Worm (Caenorhabditis elegans) whole organism, L4 larva: Measurements from ENCODE around the gene str-206.
A peak's percentile ranks its signal among the peaks of the same experiment; 100 is the strongest.

Source experiments
- F49E8.2 ChIP-seq: sonication (generic microtip); optimal IDR thresholded peaks from 2 replicates; lab custom pipeline; 2016; ENCODE audit warnings: missing compliant biosample characterization, mild to moderate bottlenecking, missing genetic modification characterization, borderline replicate concordance
- T20F7.1 ChIP-seq: fragments of 200-800 bp; sonication (Bioruptor generic); optimal IDR thresholded peaks from 2 replicates; lab custom pipeline; 2018; ENCODE audit warnings: mild to moderate bottlenecking, missing genetic modification characterization, missing compliant biosample characterization
- ama-1 ChIP-seq: fragments of 150-350 bp; optimal IDR thresholded peaks from 2 replicates; lab custom pipeline; 2014; ENCODE audit warnings: inconsistent platforms, mixed read lengths
- arid-1 ChIP-seq: fragments of 200-800 bp; sonication (Bioruptor generic); conservative IDR thresholded peaks from 2 replicates; pipeline ENCODE4 v1.3.6; 2022; ENCODE audit warnings: missing genetic modification reagents, missing genetic modification characterization, missing compliant biosample characterization
- ceh-32 ChIP-seq: sonication (generic microtip); optimal IDR thresholded peaks from 2 replicates; lab custom pipeline; 2016; ENCODE audit warnings: mild to moderate bottlenecking, missing genetic modification characterization, missing compliant biosample characterization; ENCODE audit not compliant: poor library complexity
- ceh-44 ChIP-seq: fragments of 200-800 bp; sonication (Bioruptor generic); IDR thresholded peaks from 2 replicates; pipeline ENCODE4 v1.3.6; 2022; ENCODE audit warnings: missing genetic modification reagents, missing genetic modification characterization, missing compliant biosample characterization
- ceh-82 ChIP-seq: sonication (generic microtip); optimal IDR thresholded peaks from 2 replicates; lab custom pipeline; 2017; ENCODE audit warnings: missing biosample characterization, missing genetic modification characterization
- cey-2 ChIP-seq: sonication (generic microtip); optimal IDR thresholded peaks from 3 replicates; lab custom pipeline; 2017; ENCODE audit warnings: missing genetic modification characterization, mild to moderate bottlenecking, missing compliant biosample characterization, antibody characterized with exemption, borderline replicate concordance; ENCODE audit not compliant: insufficient read depth
- ctbp-1 ChIP-seq: fragments of 200-800 bp; sonication (Bioruptor generic); IDR thresholded peaks from 2 replicates; pipeline ENCODE4 v1.3.6; 2022; ENCODE audit warnings: missing genetic modification reagents, missing genetic modification characterization, missing compliant biosample characterization
- daf-16 ChIP-seq, 3 experiments: sonication (generic microtip); optimal IDR thresholded peaks; 2 replicates each; lab custom pipeline; 2016 to 2017; ENCODE audit warnings: missing genetic modification characterization in 3 of 3, missing genetic modification reagents in 3 of 3, mild to moderate bottlenecking in 2 of 3, missing compliant biosample characterization in 2 of 3, missing biosample characterization in 1 of 3, moderate library complexity in 1 of 3
- dpl-1 ChIP-seq: fragments of 150-350 bp; optimal IDR thresholded peaks from 2 replicates; lab custom pipeline; 2014; ENCODE audit warnings: missing biosample characterization, missing genetic modification reagents, missing genetic modification characterization
- dve-1 ChIP-seq: sonication (generic microtip); optimal IDR thresholded peaks from 2 replicates; lab custom pipeline; 2017; ENCODE audit warnings: antibody characterized with exemption, mild to moderate bottlenecking, missing genetic modification characterization, missing compliant biosample characterization; ENCODE audit not compliant: insufficient read depth
- egl-27 ChIP-seq: sonication (generic microtip); optimal IDR thresholded peaks from 3 replicates; lab custom pipeline; 2017; ENCODE audit warnings: missing biosample characterization, missing genetic modification reagents, missing genetic modification characterization
- fkh-10 ChIP-seq: fragments of 150-350 bp; optimal IDR thresholded peaks from 2 replicates; lab custom pipeline; 2014; ENCODE audit warnings: missing biosample characterization, missing genetic modification reagents, missing genetic modification characterization
- fos-1 ChIP-seq: fragments of 150-350 bp; optimal IDR thresholded peaks from 2 replicates; lab custom pipeline; 2014; ENCODE audit warnings: missing biosample characterization, missing genetic modification characterization
- gei-8 ChIP-seq: fragments of 200-800 bp; sonication (Bioruptor generic); optimal IDR thresholded peaks from 2 replicates; lab custom pipeline; 2018; ENCODE audit warnings: mild to moderate bottlenecking, missing genetic modification characterization, missing compliant biosample characterization
- hif-1 ChIP-seq, 2 experiments: sonication (generic microtip); optimal IDR thresholded peaks; 2 replicates each; lab custom pipeline; 2016 to 2017; ENCODE audit warnings: missing compliant biosample characterization in 2 of 2, missing genetic modification characterization in 2 of 2, missing genetic modification reagents in 2 of 2, missing genotype in 2 of 2, mild to moderate bottlenecking in 1 of 2
- hlh-11 ChIP-seq: fragments of 200-800 bp; sonication (Bioruptor generic); optimal IDR thresholded peaks from 2 replicates; lab custom pipeline; 2018; ENCODE audit warnings: mild to moderate bottlenecking, missing genetic modification characterization, missing compliant biosample characterization
- hmg-1.1 ChIP-seq: fragments of 200-800 bp; sonication (Bioruptor generic); IDR thresholded peaks from 2 replicates; pipeline ENCODE4 v1.3.6; 2022; ENCODE audit warnings: missing genetic modification reagents, missing genetic modification characterization, missing compliant biosample characterization
- jun-1 ChIP-seq: fragments of 150-350 bp; optimal IDR thresholded peaks from 2 replicates; lab custom pipeline; 2014; ENCODE audit warnings: missing biosample characterization, missing genetic modification reagents, missing genetic modification characterization
- lin-13 ChIP-seq: fragments of 150-350 bp; optimal IDR thresholded peaks from 2 replicates; lab custom pipeline; 2014; ENCODE audit warnings: missing biosample characterization, missing genetic modification reagents, missing genetic modification characterization
- lin-15B ChIP-seq: fragments of 150-350 bp; sonication (generic microtip); optimal IDR thresholded peaks from 3 replicates; lab custom pipeline; 2014; ENCODE audit warnings: missing biosample characterization, missing genetic modification characterization
- lsy-2 ChIP-seq, 2 experiments: fragments of 150-350 bp in 1 of 2; sonication (generic microtip) in 1 of 2; optimal IDR thresholded peaks; 2 replicates each; lab custom pipeline; 2014 to 2017; ENCODE audit warnings: missing biosample characterization in 2 of 2, missing genetic modification characterization in 2 of 2
- mes-2 ChIP-seq: sonication (generic microtip); optimal IDR thresholded peaks from 2 replicates; lab custom pipeline; 2016; ENCODE audit warnings: missing genotype, mild to moderate bottlenecking, missing genetic modification characterization, missing compliant biosample characterization; ENCODE audit not compliant: poor library complexity, severe bottlenecking
- mxl-2 ChIP-seq: fragments of 200-800 bp; sonication (Bioruptor generic); conservative IDR thresholded peaks from 2 replicates; pipeline ENCODE4 v1.3.6; 2022; ENCODE audit warnings: missing genetic modification reagents, missing genetic modification characterization, missing compliant biosample characterization
- nhr-11 ChIP-seq: fragments of 150-350 bp; optimal IDR thresholded peaks from 2 replicates; lab custom pipeline; 2014; ENCODE audit warnings: missing biosample characterization, missing genetic modification characterization
- nhr-25 ChIP-seq: sonication (generic microtip); optimal IDR thresholded peaks from 2 replicates; lab custom pipeline; 2017; ENCODE audit warnings: missing genetic modification characterization, mild to moderate bottlenecking, missing compliant biosample characterization, antibody characterized with exemption, moderate library complexity, borderline replicate concordance; ENCODE audit not compliant: insufficient read depth
- nhr-28 ChIP-seq: fragments of 150-350 bp; optimal IDR thresholded peaks from 2 replicates; lab custom pipeline; 2014; ENCODE audit warnings: missing biosample characterization, missing genetic modification characterization
- nhr-41 ChIP-seq: fragments of 200-800 bp; sonication (Bioruptor generic); IDR thresholded peaks from 2 replicates; pipeline ENCODE4 v1.3.6; 2022; ENCODE audit warnings: missing genetic modification reagents, missing genetic modification characterization, missing compliant biosample characterization
- nhr-6 ChIP-seq: fragments of 150-350 bp; optimal IDR thresholded peaks from 2 replicates; lab custom pipeline; 2014; ENCODE audit warnings: missing biosample characterization, missing genetic modification characterization
- nhr-76 ChIP-seq: fragments of 150-350 bp; optimal IDR thresholded peaks from 2 replicates; lab custom pipeline; 2014; ENCODE audit warnings: missing biosample characterization, missing genetic modification characterization
- nhr-77 ChIP-seq: fragments of 150-350 bp; optimal IDR thresholded peaks from 2 replicates; lab custom pipeline; 2014; ENCODE audit warnings: missing biosample characterization, missing genetic modification characterization
- pha-4 ChIP-seq, 2 experiments: fragments of 150-350 bp in 1 of 2; fragments of 200-800 bp in 1 of 2; sonication (Bioruptor generic) in 1 of 2; IDR thresholded peaks in 1 of 2; optimal IDR thresholded peaks in 1 of 2; 2 replicates each; pipeline versions ENCODE4 v1.3.6 to Lab custom; 2014 to 2022; ENCODE audit warnings: missing genetic modification characterization in 2 of 2, missing genetic modification reagents in 2 of 2, missing biosample characterization in 1 of 2, missing compliant biosample characterization in 1 of 2
- php-3 ChIP-seq: fragments of 200-800 bp; sonication (Bioruptor generic); IDR thresholded peaks from 2 replicates; pipeline ENCODE4 v1.3.6; 2022; ENCODE audit warnings: missing genetic modification reagents, missing genetic modification characterization, missing compliant biosample characterization
- saeg-2 ChIP-seq: fragments of 200-800 bp; sonication (Bioruptor generic); IDR thresholded peaks from 2 replicates; pipeline ENCODE4 v1.3.6; 2022; ENCODE audit warnings: missing genetic modification reagents, missing genetic modification characterization, missing compliant biosample characterization
- set-16 ChIP-seq: fragments of 200-800 bp; sonication (Bioruptor generic); IDR thresholded peaks from 2 replicates; pipeline ENCODE4 v1.3.6; 2022; ENCODE audit warnings: missing genetic modification reagents, missing genetic modification characterization, missing compliant biosample characterization
- snpc-1.2 ChIP-seq: fragments of 200-800 bp; sonication (Bioruptor generic); IDR thresholded peaks from 2 replicates; pipeline ENCODE4 v1.3.6; 2022; ENCODE audit warnings: missing genetic modification reagents, missing genetic modification characterization, missing compliant biosample characterization
- spr-1 ChIP-seq: sonication (generic microtip); optimal IDR thresholded peaks from 2 replicates; lab custom pipeline; 2016; ENCODE audit warnings: mild to moderate bottlenecking, missing genetic modification characterization, missing compliant biosample characterization
- spr-3 ChIP-seq: fragments of 200-800 bp; sonication (Bioruptor generic); optimal IDR thresholded peaks from 2 replicates; lab custom pipeline; 2018; ENCODE audit warnings: mild to moderate bottlenecking, missing genetic modification characterization, missing compliant biosample characterization
- tra-1 ChIP-seq: fragments of 200-800 bp; sonication (Bioruptor generic); IDR thresholded peaks from 2 replicates; pipeline ENCODE4 v1.3.6; 2022; ENCODE audit warnings: missing genetic modification reagents, missing genetic modification characterization, missing compliant biosample characterization
- unc-62 ChIP-seq, 3 experiments: fragments of 150-350 bp in 1 of 3; sonication (generic microtip); optimal IDR thresholded peaks in 2 of 3; peaks in 1 of 3; 1 replicate in 1 of 3; 2 replicates in 2 of 3; lab custom pipeline; 2014 to 2017; ENCODE audit warnings: missing biosample characterization in 3 of 3, missing genetic modification characterization in 3 of 3, missing genetic modification reagents in 3 of 3, missing genotype in 1 of 3
- zag-1 ChIP-seq: fragments of 150-350 bp; optimal IDR thresholded peaks from 2 replicates; lab custom pipeline; 2014; ENCODE audit warnings: missing biosample characterization, missing genetic modification characterization
- zfp-2 ChIP-seq: sonication (generic microtip); optimal IDR thresholded peaks from 2 replicates; lab custom pipeline; 2016; ENCODE audit warnings: mild to moderate bottlenecking, missing genetic modification characterization, missing compliant biosample characterization
- zfp-3 ChIP-seq: fragments of 200-800 bp; sonication (Bioruptor generic); conservative IDR thresholded peaks from 2 replicates; pipeline ENCODE4 v1.3.6; 2022; ENCODE audit warnings: missing genetic modification reagents, missing genetic modification characterization, missing compliant biosample characterization
- zip-2 ChIP-seq: fragments of 150-350 bp; optimal IDR thresholded peaks from 2 replicates; lab custom pipeline; 2014; ENCODE audit warnings: missing biosample characterization, missing genetic modification characterization
- ztf-7 ChIP-seq: fragments of 150-350 bp; optimal IDR thresholded peaks from 2 replicates; lab custom pipeline; 2014; ENCODE audit warnings: missing biosample characterization, missing genetic modification characterization

The str-206 gene

DNA sequence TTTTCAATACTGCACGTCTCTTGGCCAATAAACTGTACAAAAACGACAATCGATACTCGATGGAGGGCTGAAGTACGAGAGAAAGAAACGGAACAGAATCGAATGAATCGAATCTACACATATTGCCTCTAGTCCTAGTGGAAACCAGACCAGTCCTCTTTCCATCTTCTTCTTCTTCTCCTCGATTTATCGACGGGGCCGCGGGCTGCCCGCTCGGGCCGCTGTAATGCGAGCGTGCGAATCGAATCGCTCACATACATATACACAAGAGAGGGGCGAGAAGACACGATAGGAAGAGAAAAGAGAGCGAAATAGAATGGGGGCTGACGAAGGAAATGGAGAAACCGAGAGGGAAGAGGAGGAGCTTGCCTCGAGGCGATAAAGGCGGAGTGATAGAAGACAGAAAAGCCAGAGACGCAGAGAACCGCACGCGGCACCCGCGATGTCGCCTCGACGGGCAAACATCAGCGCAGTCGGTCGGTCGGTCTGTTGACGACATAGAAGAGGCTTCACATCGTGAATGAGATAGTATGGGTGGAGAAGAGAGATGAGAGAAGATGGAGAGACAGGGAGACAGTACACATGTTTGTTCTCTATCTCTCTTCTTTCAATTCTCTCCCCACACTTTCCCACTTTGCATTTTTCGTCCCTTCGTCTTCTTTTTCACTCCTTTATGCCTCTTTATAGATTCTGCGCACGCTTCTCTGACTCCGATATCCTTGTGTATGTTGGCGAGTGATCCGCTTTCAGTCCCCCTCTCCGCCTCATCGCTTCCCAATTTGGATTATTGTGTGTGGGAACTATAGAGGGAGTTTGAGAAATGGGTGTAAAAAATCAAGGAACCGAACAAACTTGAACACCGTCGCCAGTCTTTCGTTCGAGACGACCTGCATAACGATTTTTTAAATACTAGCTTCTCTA, 9.7 kb downstream of the str-206 start (continued):
- peak; percentile 41 for TF ChIP-seq spr-3 (GFP tag; lab: Kevin White, UChicago)
- TF ChIP-seq ceh-32 (tag; lab: Kevin White, UChicago): peak; percentile 75
- TF ChIP-seq snpc-1.2 (GFP tag; lab: Robert Waterston, UW): no peak
- TF ChIP-seq F49E8.2 (tag; lab: Kevin White, UChicago): no peak
- TF ChIP-seq hmg-1.1 (GFP tag; lab: Robert Waterston, UW): peak; percentile 97
- peak; percentile 97 for TF ChIP-seq dve-1 (tag; lab: Kevin White, UChicago)
- TF ChIP-seq lsy-2 (tag; optimal IDR thresholded peaks at IDR 0.05; lab: Kevin White, UChicago): peak; percentile 86
- peak; percentile 71 for TF ChIP-seq php-3
- TF ChIP-seq unc-62 (GFP tag; optimal IDR thresholded peaks at IDR 0.05 in 1 of 2; lab: Kevin White, UChicago): peak in 1 of 2 experiments; percentile 100
- TF ChIP-seq unc-62 (tag; optimal IDR thresholded peaks at IDR 0.05; lab: Kevin White, UChicago): no peak
- TF ChIP-seq set-16 (GFP tag; lab: Robert Waterston, UW): peak; percentile 100
- peak; percentile 99 for TF ChIP-seq ama-1 (lab: Kevin White, UChicago)
- peak; percentile 87 for TF ChIP-seq saeg-2 (GFP tag; lab: Robert Waterston, UW)
- peak; percentile 93 for TF ChIP-seq fkh-10
- peak; percentile 67 for TF ChIP-seq dpl-1
- TF ChIP-seq nhr-77 (tag; lab: Kevin White, UChicago): peak; percentile 13
- peak; percentile 8 for TF ChIP-seq zfp-2 (tag; lab: Kevin White, UChicago)
- peak; percentile 90 for TF ChIP-seq nhr-6 (tag; lab: Kevin White, UChicago)
- peak; percentile 1 for TF ChIP-seq cey-2
- TF ChIP-seq mxl-2 (GFP tag; lab: Robert Waterston, UW): peak; percentile 64; the same call in 1 of the 2 replicates
- no peak for TF ChIP-seq nhr-76
- peak; percentile 13 for TF ChIP-seq ztf-7 (tag; lab: Kevin White, UChicago)
- TF ChIP-seq jun-1: peak; percentile 72
- TF ChIP-seq mes-2 (tag; lab: Kevin White, UChicago): peak; percentile 63
- peak; percentile 72 for TF ChIP-seq fos-1 (tag; lab: Kevin White, UChicago)
- TF ChIP-seq daf-16 (GFP tag; optimal IDR thresholded peaks at IDR 0.05; lab: Kevin White, UChicago): peak; percentile 86 to 87
- peak; percentile 93 for TF ChIP-seq daf-16 (tag; optimal IDR thresholded peaks at IDR 0.05; lab: Kevin White, UChicago)
- no peak for TF ChIP-seq zag-1 (tag; lab: Kevin White, UChicago)
- peak; percentile 66 for TF ChIP-seq egl-27 (tag; lab: Kevin White, UChicago)
- no peak for TF ChIP-seq lin-15B (tag; lab: Kevin White, UChicago)
- TF ChIP-seq gei-8: peak; percentile 56
- TF ChIP-seq tra-1: peak; percentile 90
- peak; percentile 99 for TF ChIP-seq hlh-11 (tag; lab: Kevin White, UChicago)
- peak; percentile 96 for TF ChIP-seq pha-4 (GFP tag; IDR thresholded peaks at IDR 0.05; lab: Robert Waterston, UW)
- peak; percentile 41 for TF ChIP-seq pha-4 (tag; optimal IDR thresholded peaks at IDR 0.05; lab: Kevin White, UChicago)
- TF ChIP-seq hif-1 (tag; optimal IDR thresholded peaks at IDR 0.05; lab: Kevin White, UChicago): peak; percentile 47 to 95
- TF ChIP-seq ceh-44 (GFP tag; lab: Robert Waterston, UW): no peak
- no peak for TF ChIP-seq ceh-82 (tag; lab: Kevin White, UChicago)
- no peak for TF ChIP-seq lin-13 (GFP tag; lab: Kevin White, UChicago)
- peak; percentile 40 for TF ChIP-seq nhr-28 (tag; lab: Kevin White, UChicago)
- TF ChIP-seq zfp-3 (GFP tag; lab: Robert Waterston, UW): peak; percentile 68; the same call in 1 of the 2 replicates
- peak; percentile 90 for TF ChIP-seq spr-1
- peak; percentile 91 for TF ChIP-seq nhr-11
- TF ChIP-seq ctbp-1: peak; percentile 97
- peak; percentile 95 for TF ChIP-seq nhr-25 (tag; lab: Kevin White, UChicago)
- TF ChIP-seq zip-2: peak; percentile 51
- TF ChIP-seq T20F7.1 (GFP tag; lab: Kevin White, UChicago): peak; percentile 6
- peak; percentile 81 for TF ChIP-seq arid-1 (GFP tag; lab: Robert Waterston, UW)
- peak; percentile 59 for TF ChIP-seq nhr-41 (GFP tag; lab: Robert Waterston, UW)
